Worm (Caenorhabditis elegans) whole organism, L1 larva: Measurements from ENCODE around the gene T26C12.2.

Experiments used
- aly-2 ChIP-seq: fragments of 150-350 bp; optimal IDR thresholded peaks from 2 replicates; lab custom pipeline; 2014; ENCODE audit warnings: missing biosample characterization, missing genetic modification characterization
- lin-39 ChIP-seq: fragments of 150-350 bp; optimal IDR thresholded peaks from 2 replicates; lab custom pipeline; 2014; ENCODE audit warnings: missing biosample characterization, missing genetic modification reagents, missing genetic modification characterization
- nhr-11 ChIP-seq: fragments of 150-350 bp; optimal IDR thresholded peaks from 2 replicates; lab custom pipeline; 2014; ENCODE audit warnings: missing biosample characterization, missing genetic modification characterization
- nhr-77 ChIP-seq: fragments of 150-350 bp; optimal IDR thresholded peaks from 2 replicates; lab custom pipeline; 2014; ENCODE audit warnings: missing biosample characterization, missing genetic modification characterization
- tbx-2 ChIP-seq: sonication (generic microtip); optimal IDR thresholded peaks from 2 replicates; lab custom pipeline; 2016; ENCODE audit warnings: missing genetic modification characterization, missing compliant biosample characterization
- unc-130 ChIP-seq: fragments of 150-350 bp; optimal IDR thresholded peaks from 2 replicates; lab custom pipeline; 2017; ENCODE audit warnings: missing biosample characterization, missing genetic modification characterization, inconsistent platforms
- unc-62 ChIP-seq: fragments of 150-350 bp; optimal IDR thresholded peaks from 2 replicates; lab custom pipeline; 2014; ENCODE audit warnings: missing biosample characterization, missing genetic modification reagents, missing genetic modification characterization

- no peak for TF ChIP-seq tbx-2 (tag; lab: Kevin White, UChicago)
- no peak for TF ChIP-seq nhr-11
- TF ChIP-seq lin-39 (tag; lab: Kevin White, UChicago), result no peak
- no peak for TF ChIP-seq unc-130 (tag; lab: Kevin White, UChicago)
- no peak for TF ChIP-seq aly-2 (tag; lab: Kevin White, UChicago)
- TF ChIP-seq nhr-77, result no peak
- TF ChIP-seq unc-62 (GFP tag; lab: Kevin White, UChicago), result no peak
Observed at ce11 chrIV:3260216-3260615, 5.3 kb downstream of the T26C12.2 start.
